Fruit fly (Drosophila melanogaster) whole organism, adult: ENCODE results near the gene CG10317.
A peak's percentile ranks its signal among the peaks of the same experiment; 100 is the strongest.

Experiments used
- CG12768 ChIP-seq: fragments of 200-800 bp; sonication (Bioruptor generic); optimal IDR thresholded peaks from 2 replicates; lab custom pipeline; 2017; ENCODE audit warnings: missing biosample characterization, missing genetic modification characterization, mild to moderate bottlenecking, moderate library complexity, missing genetic modification reagents
- CG14711 ChIP-seq: fragments of 200-800 bp; sonication (Bioruptor generic); optimal IDR thresholded peaks from 2 replicates; lab custom pipeline; 2018; ENCODE audit warnings: missing biosample characterization, mild to moderate bottlenecking, missing genetic modification characterization, moderate library complexity
- Crg-1 ChIP-seq: fragments of 200-800 bp; sonication (Bioruptor generic); optimal IDR thresholded peaks from 2 replicates; lab custom pipeline; 2016; ENCODE audit warnings: missing biosample characterization, missing genetic modification characterization
- cnc ChIP-seq, 2 experiments: fragments of >200 bp; optimal IDR thresholded peaks; 2 replicates each; lab custom pipeline; 2017
- kay ChIP-seq: fragments of 200-800 bp; sonication (Bioruptor generic); peaks from one replicate; lab custom pipeline; 2016; ENCODE audit warnings: missing biosample characterization, missing genetic modification characterization, borderline replicate concordance
- ovo ChIP-seq: fragments of 200-800 bp; sonication (Bioruptor generic); optimal IDR thresholded peaks from 2 replicates; lab custom pipeline; 2016; ENCODE audit warnings: missing biosample characterization, missing genetic modification characterization
- pad ChIP-seq: fragments of 200-800 bp; sonication (Bioruptor generic); optimal IDR thresholded peaks from 3 replicates; lab custom pipeline; 2017; ENCODE audit warnings: missing biosample characterization, missing genetic modification characterization, mild to moderate bottlenecking, moderate library complexity, missing genetic modification reagents

DNA sequence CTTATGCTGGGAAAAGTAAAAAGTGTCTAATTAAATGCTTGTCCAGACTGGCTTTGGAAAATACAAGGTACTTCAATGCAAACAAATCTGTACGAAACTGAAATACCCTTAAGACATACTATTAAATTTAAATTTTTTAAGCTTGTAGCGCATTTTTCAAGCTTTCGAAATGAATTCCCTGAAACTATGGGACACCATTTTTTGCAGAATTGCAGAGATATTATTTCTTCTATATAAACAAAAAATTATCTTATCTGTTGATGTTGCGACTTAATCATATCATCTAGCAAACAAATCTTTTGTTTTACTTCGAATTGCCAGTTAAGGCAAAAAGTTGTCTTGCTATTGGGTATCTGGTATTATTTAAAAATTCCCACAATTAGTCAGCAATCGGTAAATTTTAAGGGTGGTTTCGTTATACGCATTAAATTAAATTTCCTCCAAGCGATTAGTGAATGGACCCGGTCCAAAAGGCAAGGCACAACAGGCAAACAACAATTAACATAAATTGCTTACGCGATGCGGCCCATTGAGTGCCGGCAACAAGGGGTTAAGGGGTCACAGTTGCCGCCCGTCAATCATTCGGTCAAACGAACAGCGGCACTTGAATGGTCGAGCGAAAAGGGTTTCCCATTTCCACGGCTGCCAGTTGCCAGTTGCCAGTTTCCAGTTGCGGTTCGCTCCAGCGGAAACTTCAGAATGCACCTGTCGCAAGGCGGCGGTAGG is 33.8 kb downstream of the CG10317 start:
- peak; percentile 24 for TF ChIP-seq CG12768 (GFP tag; lab: Kevin White, UChicago)
- no peak for TF ChIP-seq cnc (optimal IDR thresholded peaks at IDR 0.05; lab: Kevin White, UChicago)
- no peak for TF ChIP-seq ovo (GFP tag; lab: Kevin White, UChicago)
- peak; percentile 86 for TF ChIP-seq kay (GFP tag; lab: Kevin White, UChicago)
- no peak for TF ChIP-seq Crg-1 (GFP tag; lab: Kevin White, UChicago)
- no peak for TF ChIP-seq pad (GFP tag; lab: Kevin White, UChicago)
- TF ChIP-seq CG14711 (tag; lab: Kevin White, UChicago): no peak
